Fruit fly (Drosophila melanogaster): ENCODE measurements around the gene esc.

esc gene

DNA sequence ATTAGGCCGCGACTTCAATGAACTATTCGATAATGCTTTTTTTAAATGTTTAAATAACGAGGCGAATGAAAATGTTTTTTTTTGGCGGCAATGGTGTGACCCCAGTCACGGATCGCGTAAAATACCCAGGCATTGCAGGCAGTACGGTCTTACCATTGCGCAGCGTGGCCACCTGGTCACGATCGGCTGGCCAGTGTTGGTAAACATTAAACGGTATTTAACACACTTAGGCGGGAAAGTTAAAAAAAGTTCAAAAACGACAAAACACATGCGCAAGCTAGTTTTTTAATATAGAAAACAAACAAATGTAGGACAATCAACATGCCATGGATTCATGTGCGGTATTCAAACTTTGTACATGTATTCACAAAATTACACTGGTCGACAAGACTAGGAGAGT, at the start of gene esc:
Gene esc, minus strand, starts transcription at position 129 of the 400 bp plus-strand sequence.
- TF ChIP-seq CG8478 (optimal IDR thresholded peaks at IDR 0.05) (no peak), pan (optimal IDR thresholded peaks at IDR 0.05) (no peak), psq (optimal IDR thresholded peaks at IDR 0.05) (no peak), usp (GFP tag; optimal IDR thresholded peaks at IDR 0.05) (no peak), EcR (GFP tag; optimal IDR thresholded peaks at IDR 0.05) (no peak), Dll (optimal IDR thresholded peaks at IDR 0.05) (no peak)

- no peak for TF ChIP-seq Dll (optimal IDR thresholded peaks at IDR 0.05)
- no peak for TF ChIP-seq usp (GFP tag; optimal IDR thresholded peaks at IDR 0.05)
- no peak for TF ChIP-seq CG8478 (optimal IDR thresholded peaks at IDR 0.05)
- TF ChIP-seq EcR (GFP tag; optimal IDR thresholded peaks at IDR 0.05): no peak
- no peak for TF ChIP-seq psq (optimal IDR thresholded peaks at IDR 0.05)
- no peak for TF ChIP-seq pan (optimal IDR thresholded peaks at IDR 0.05)
These were observed 49.7 kb upstream of the esc start for dm6 chr2L:11878812-11879328.

DNA sequence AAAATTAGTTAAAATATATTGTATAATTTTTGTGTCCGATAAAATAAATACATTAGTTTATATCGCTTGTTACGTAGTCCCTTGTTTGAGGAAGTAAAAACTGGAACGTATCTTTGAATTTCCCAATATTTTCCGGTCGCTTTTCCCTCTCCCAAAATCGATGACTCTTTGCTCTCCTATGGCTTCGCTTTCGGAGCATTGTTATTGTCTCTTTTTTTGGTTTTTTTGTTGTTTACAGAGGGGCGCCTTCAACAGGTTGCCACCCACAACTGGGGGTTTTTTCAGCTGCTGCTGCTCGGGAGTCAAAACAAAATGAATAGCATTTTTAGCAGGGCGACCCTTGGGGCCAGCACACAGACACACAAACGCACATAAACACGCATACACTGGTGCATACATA, 45.7 kb upstream of the esc start:
- TF ChIP-seq Dll (optimal IDR thresholded peaks at IDR 0.05): no peak
- no peak for TF ChIP-seq psq (optimal IDR thresholded peaks at IDR 0.05)
- TF ChIP-seq EcR (GFP tag; optimal IDR thresholded peaks at IDR 0.05): no peak
- no peak for TF ChIP-seq pan (optimal IDR thresholded peaks at IDR 0.05)
- TF ChIP-seq CG8478 (optimal IDR thresholded peaks at IDR 0.05): no peak
- no peak for TF ChIP-seq usp (GFP tag; optimal IDR thresholded peaks at IDR 0.05)

DNA sequence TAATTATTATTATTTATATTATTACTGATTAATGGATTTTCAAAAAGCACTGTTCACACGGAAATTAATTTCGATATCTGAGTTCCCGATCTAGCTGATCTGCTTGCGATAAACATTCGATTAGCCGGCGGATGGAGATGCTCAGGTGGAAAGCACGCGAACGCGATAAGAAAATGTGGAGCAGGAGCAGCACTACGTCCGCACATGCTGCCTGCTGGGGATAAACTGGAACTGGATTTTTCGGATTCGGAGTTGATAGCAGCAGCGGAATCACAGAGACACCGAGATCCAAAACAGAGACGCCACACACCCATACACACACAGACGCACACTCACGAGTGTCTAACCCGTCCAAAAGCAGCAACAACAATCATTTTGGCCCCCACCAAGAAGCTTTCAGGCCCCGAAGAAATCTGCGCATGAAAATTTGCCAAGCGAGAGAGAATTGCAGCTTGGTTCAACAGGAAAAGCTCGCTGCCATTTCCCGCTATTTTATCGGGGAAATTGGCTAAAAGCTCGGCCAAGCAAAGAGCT, 45.1 kb upstream of the esc start:
- no peak for TF ChIP-seq EcR (GFP tag; optimal IDR thresholded peaks at IDR 0.05)
- no peak for TF ChIP-seq CG8478 (optimal IDR thresholded peaks at IDR 0.05)
- no peak for TF ChIP-seq usp (GFP tag; optimal IDR thresholded peaks at IDR 0.05)
- TF ChIP-seq pan (optimal IDR thresholded peaks at IDR 0.05): no peak

- TF ChIP-seq EcR (GFP tag; optimal IDR thresholded peaks at IDR 0.05): no peak
- peak; percentile 76 for TF ChIP-seq pan (optimal IDR thresholded peaks at IDR 0.05)
These were observed 41.8 kb upstream of the esc start for dm6 chr2L:11870867-11871452.

- TF ChIP-seq usp (GFP tag; optimal IDR thresholded peaks at IDR 0.05) (no peak), pan (optimal IDR thresholded peaks at IDR 0.05) (no peak), Dll (optimal IDR thresholded peaks at IDR 0.05) (no peak), psq (optimal IDR thresholded peaks at IDR 0.05) (no peak), CG8478 (optimal IDR thresholded peaks at IDR 0.05) (no peak)
These were observed 23.9 kb upstream of the esc start, which contains the start of gene CG42751 for dm6 chr2L:11853130-11853529. CG42751 (plus strand) TSS chr2L:11853430.

dm6 chr2L:11849658-11850057, 20.5 kb upstream of the esc start, which contains the start of gene Mal-B2:
Mal-B2 (plus strand) TSS chr2L:11849958.
- TF ChIP-seq usp (GFP tag; optimal IDR thresholded peaks at IDR 0.05): no peak
- no peak for TF ChIP-seq psq (optimal IDR thresholded peaks at IDR 0.05)
- TF ChIP-seq pan (optimal IDR thresholded peaks at IDR 0.05): no peak
- no peak for TF ChIP-seq EcR (GFP tag; optimal IDR thresholded peaks at IDR 0.05)

dm6 chr2L:11846926-11847325, 17.7 kb upstream of the esc start, which contains the start of gene Mal-B1:
Mal-B1 (plus strand) TSS chr2L:11847226.
- TF ChIP-seq Dll (optimal IDR thresholded peaks at IDR 0.05): no peak
- TF ChIP-seq pan (optimal IDR thresholded peaks at IDR 0.05): no peak

- TF ChIP-seq pan (optimal IDR thresholded peaks at IDR 0.05): no peak
- no peak for TF ChIP-seq Dll (optimal IDR thresholded peaks at IDR 0.05)
These were observed 16.1 kb upstream of the esc start for dm6 chr2L:11845159-11845788.

DNA sequence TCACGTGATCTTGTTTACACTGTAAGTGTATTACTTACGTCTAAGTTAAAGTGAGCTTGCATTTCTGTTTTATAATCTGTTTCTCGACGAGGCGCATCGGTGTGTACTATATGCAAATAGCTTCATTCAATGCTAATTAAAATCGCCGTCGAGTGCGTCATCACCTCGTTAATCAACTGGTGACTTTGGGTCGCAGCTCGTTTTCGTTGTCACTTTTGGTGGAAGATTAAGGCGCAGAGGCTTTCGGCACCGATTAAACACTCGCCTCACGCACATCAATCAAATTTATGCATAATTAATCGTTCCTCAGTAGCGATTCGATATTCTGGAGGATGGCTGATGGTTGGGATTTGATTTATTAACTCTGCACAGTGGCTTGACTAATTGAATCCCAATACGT, 15.1 kb upstream of the esc start:
- TF ChIP-seq usp (GFP tag; optimal IDR thresholded peaks at IDR 0.05): no peak
- TF ChIP-seq EcR (GFP tag; optimal IDR thresholded peaks at IDR 0.05): no peak
- TF ChIP-seq Dll (optimal IDR thresholded peaks at IDR 0.05): no peak
- no peak for TF ChIP-seq CG8478 (optimal IDR thresholded peaks at IDR 0.05)
- TF ChIP-seq psq (optimal IDR thresholded peaks at IDR 0.05): no peak
- TF ChIP-seq pan (optimal IDR thresholded peaks at IDR 0.05): no peak

- TF ChIP-seq pan (optimal IDR thresholded peaks at IDR 0.05): no peak
- no peak for TF ChIP-seq psq (optimal IDR thresholded peaks at IDR 0.05)
- no peak for TF ChIP-seq usp (GFP tag; optimal IDR thresholded peaks at IDR 0.05)
- no peak for TF ChIP-seq CG8478 (optimal IDR thresholded peaks at IDR 0.05)
- TF ChIP-seq Dll (optimal IDR thresholded peaks at IDR 0.05): no peak
- TF ChIP-seq EcR (GFP tag; optimal IDR thresholded peaks at IDR 0.05): no peak
These were observed 13.3 kb upstream of the esc start, which contains the start of the genes CG44008, CG14933, CG46426 and CG42486 for dm6 chr2L:11842291-11843187. CG44008 (minus strand) TSS chr2L:11842445. CG14933 (plus strand) TSS chr2L:11842828. CG46426 (plus strand) TSS chr2L:11842828. CG42486 (plus strand) TSS chr2L:11843137.

DNA sequence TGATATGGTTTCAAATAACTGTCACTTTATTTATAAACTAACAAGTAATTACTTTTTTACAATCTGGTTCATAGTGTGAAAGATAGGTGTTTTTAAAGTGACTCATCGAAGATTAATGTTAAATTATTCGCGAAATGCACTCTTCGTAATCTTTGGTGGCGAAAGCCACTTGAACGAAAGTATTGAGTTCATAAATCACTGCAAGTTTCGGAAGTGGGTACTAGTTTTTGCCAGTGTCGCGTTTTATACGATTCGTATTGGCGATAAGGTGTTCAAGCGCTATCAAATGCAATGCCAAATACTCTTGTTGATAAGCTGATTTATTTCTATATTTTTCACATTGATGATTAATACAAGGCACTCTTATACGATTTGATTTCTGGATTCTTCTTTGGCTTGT, 12.3 kb upstream of the esc start:
- TF ChIP-seq psq (optimal IDR thresholded peaks at IDR 0.05) (no peak), pan (optimal IDR thresholded peaks at IDR 0.05) (no peak), Dll (optimal IDR thresholded peaks at IDR 0.05) (no peak), usp (GFP tag; optimal IDR thresholded peaks at IDR 0.05) (no peak), CG8478 (optimal IDR thresholded peaks at IDR 0.05) (no peak), EcR (GFP tag; optimal IDR thresholded peaks at IDR 0.05) (no peak)

Measured in whole organism.